Fruit fly (Drosophila melanogaster): ENCODE measurements around the gene Naprt.

Naprt gene

DNA sequence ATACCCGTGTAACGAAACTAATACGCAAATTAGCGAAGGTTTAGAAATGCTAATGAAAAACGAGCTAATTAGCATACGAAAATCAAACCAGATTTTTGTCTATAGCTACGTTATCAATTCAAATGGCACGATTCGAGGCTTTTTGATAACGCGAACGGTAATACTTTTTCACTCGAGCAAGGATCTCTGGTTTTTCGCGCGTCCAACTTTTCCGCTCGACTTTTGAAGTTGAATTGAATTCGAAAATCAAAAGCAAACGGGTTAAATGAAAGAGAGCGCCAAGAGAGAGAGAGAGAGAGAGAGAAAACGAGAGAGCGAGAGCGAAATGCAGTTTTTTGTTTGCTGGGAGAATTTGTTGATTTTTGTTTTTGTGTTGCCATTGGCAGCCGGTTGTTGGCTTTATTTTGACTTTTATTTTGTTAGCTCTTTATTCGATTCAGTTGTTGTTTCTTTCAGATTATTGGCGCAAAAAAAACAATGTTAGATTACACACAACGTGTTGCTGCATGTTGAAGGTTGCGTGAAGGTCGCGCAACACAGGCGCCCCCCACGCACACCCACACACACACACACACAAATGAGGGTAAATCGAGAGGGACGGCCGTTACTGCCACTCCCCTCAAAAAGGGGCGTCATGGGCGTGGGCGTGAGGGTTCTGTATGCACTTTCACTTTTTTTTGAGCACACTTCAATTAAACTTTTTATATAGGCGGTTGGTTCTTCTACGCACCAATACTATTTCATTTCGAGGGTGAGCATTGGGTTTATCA lies 543 bp downstream of the Naprt start (continued):
- TF ChIP-seq D19B (GFP tag; optimal IDR thresholded peaks at IDR 0.05) (no peak), CG2678 (tag; optimal IDR thresholded peaks at IDR 0.05) (no peak), chn (GFP tag; optimal IDR thresholded peaks at IDR 0.05) (peak; percentile 15), CG4707 (GFP tag; optimal IDR thresholded peaks at IDR 0.05) (no peak), cwo (GFP tag; optimal IDR thresholded peaks at IDR 0.05) (no peak), chinmo (GFP tag; IDR thresholded peaks at IDR 0.05; ENCODE audit: partially characterized antibody) (peak; percentile 94; the same call in 2 of the 4 replicates), Side (GFP tag; optimal IDR thresholded peaks at IDR 0.05) (no peak), CG30403 (GFP tag; optimal IDR thresholded peaks at IDR 0.05) (no peak), PHDP (tag; optimal IDR thresholded peaks at IDR 0.05) (peak; percentile 5), CG13894 (tag; optimal IDR thresholded peaks at IDR 0.05) (peak; percentile 60), row (GFP tag; IDR thresholded peaks at IDR 0.05) (no peak), sr (GFP tag; IDR thresholded peaks at IDR 0.05) (peak; percentile 92), inv (GFP tag; IDR thresholded peaks at IDR 0.05; ENCODE audit: partially characterized antibody) (no peak), Med (GFP tag) (peak; percentile 78), fd64A (GFP tag; optimal IDR thresholded peaks at IDR 0.05) (peak; percentile 19), CG16779 (GFP tag; IDR thresholded peaks at IDR 0.05) (no peak), CG4328 (GFP tag; optimal IDR thresholded peaks at IDR 0.05) (no peak), CG11695 (GFP tag; IDR thresholded peaks at IDR 0.05) (0 out of 3 replicates have a peak, but pooled peaks have one; percentile 18), CG18262 (tag; optimal IDR thresholded peaks at IDR 0.05) (no peak), Fer3 (tag; optimal IDR thresholded peaks at IDR 0.05) (peak; percentile 4), CG9932 (GFP tag; IDR thresholded peaks at IDR 0.05) (no peak), Atf3 (GFP tag; optimal IDR thresholded peaks at IDR 0.05) (no peak), sens (GFP tag) (peak; percentile 58), ems (GFP tag; optimal IDR thresholded peaks at IDR 0.05) (no peak), ci (GFP tag; IDR thresholded peaks at IDR 0.05) (no peak), TFAM (GFP tag; optimal IDR thresholded peaks at IDR 0.05) (no peak), CG7745 (tag; optimal IDR thresholded peaks at IDR 0.05) (no peak), Ssrp (tag; optimal IDR thresholded peaks at IDR 0.05) (no peak), fd3F (GFP tag; optimal IDR thresholded peaks at IDR 0.05) (no peak), CG13296 (GFP tag; optimal IDR thresholded peaks at IDR 0.05) (no peak), exex (tag; optimal IDR thresholded peaks at IDR 0.05) (no peak), HLHmδ (GFP tag; optimal IDR thresholded peaks at IDR 0.05) (no peak), stc (GFP tag; IDR thresholded peaks at IDR 0.05) (peak; percentile 13; the same call in 1 of the 2 replicates), onecut (GFP tag; IDR thresholded peaks at IDR 0.05) (no peak), CG12769 (tag; optimal IDR thresholded peaks at IDR 0.05) (no peak), CG3847 (GFP tag; IDR thresholded peaks at IDR 0.05) (no peak), Vsx1 (GFP tag; optimal IDR thresholded peaks at IDR 0.05) (peak; percentile 31), Antp (GFP tag; optimal IDR thresholded peaks at IDR 0.05) (no peak), Hr3 (GFP tag; optimal IDR thresholded peaks at IDR 0.05) (no peak), crol (GFP tag; IDR thresholded peaks at IDR 0.05) (peak; percentile 35; the same call in 1 of the 2 replicates), p53 (GFP tag; optimal IDR thresholded peaks at IDR 0.05) (peak; percentile 91), NFAT (GFP tag; IDR thresholded peaks at IDR 0.05) (no peak), CG18476 (GFP tag; optimal IDR thresholded peaks at IDR 0.05) (no peak), bbx (GFP tag; IDR thresholded peaks at IDR 0.05; ENCODE audit: partially characterized antibody) (no peak), Mrtf (GFP tag; IDR thresholded peaks at IDR 0.05) (no peak), unc-4 (GFP tag; IDR thresholded peaks at IDR 0.05; ENCODE audit: partially characterized antibody) (peak; percentile 27; the same call in 1 of the 2 replicates), tx (GFP tag; optimal IDR thresholded peaks at IDR 0.05) (no peak), CG16863 (GFP tag; optimal IDR thresholded peaks at IDR 0.05) (peak; percentile 29), Atf6 (GFP tag; IDR thresholded peaks at IDR 0.05) (no peak)
